Fruit fly (Drosophila melanogaster): ENCODE results near the gene PpD3.

Gene PpD3

dm6 chr3R:9701148-9701703 lies 46.4 kb upstream of the PpD3 start (continued):
- TF ChIP-seq wek (GFP tag; optimal IDR thresholded peaks at IDR 0.05) (peak; percentile 55), bcd (GFP tag; optimal IDR thresholded peaks at IDR 0.05) (peak; percentile 9), CG14014 (GFP tag; IDR thresholded peaks at IDR 0.05) (no peak), twi (tag; optimal IDR thresholded peaks at IDR 0.05) (no peak), Poxn (GFP tag; IDR thresholded peaks at IDR 0.05) (no peak), MESR4 (GFP tag; optimal IDR thresholded peaks at IDR 0.05) (no peak), slou (GFP tag; optimal IDR thresholded peaks at IDR 0.05) (no peak), pita (GFP tag; optimal IDR thresholded peaks at IDR 0.05) (no peak), Gug (GFP tag; IDR thresholded peaks at IDR 0.05) (no peak), da (GFP tag; optimal IDR thresholded peaks at IDR 0.05) (no peak), vvl (GFP tag; IDR thresholded peaks at IDR 0.05) (no peak), CG2678 (tag; optimal IDR thresholded peaks at IDR 0.05) (peak; percentile 46), CG10267 (tag; optimal IDR thresholded peaks at IDR 0.05) (no peak), CG11398 (GFP tag; optimal IDR thresholded peaks at IDR 0.05) (no peak), hbn (GFP tag; IDR thresholded peaks at IDR 0.05; ENCODE audit: partially characterized antibody) (no peak), esg (GFP tag; conservative IDR thresholded peaks at IDR 0.05) (no peak), CG8359 (GFP tag; optimal IDR thresholded peaks at IDR 0.05; ENCODE audit: borderline replicate concordance) (no peak), CHES-1-like (GFP tag; optimal IDR thresholded peaks at IDR 0.05) (peak; percentile 42), cato (GFP tag; optimal IDR thresholded peaks at IDR 0.05; ENCODE audit: borderline replicate concordance) (no peak), Nf-YC (tag; optimal IDR thresholded peaks at IDR 0.05) (no peak), CG1529 (GFP tag; optimal IDR thresholded peaks at IDR 0.05) (no peak), knrl (GFP tag; IDR thresholded peaks at IDR 0.05; ENCODE audit: partially characterized antibody) (no peak), salm (tag; optimal IDR thresholded peaks at IDR 0.05) (no peak), CG13894 (tag; optimal IDR thresholded peaks at IDR 0.05) (peak; percentile 45), Hand (GFP tag; optimal IDR thresholded peaks at IDR 0.05) (no peak), ham (GFP tag; IDR thresholded peaks at IDR 0.05) (no peak), CG6683 (GFP tag; optimal IDR thresholded peaks at IDR 0.05) (peak; percentile 5), lola (GFP tag; optimal IDR thresholded peaks at IDR 0.05) (no peak), CG14050 (GFP tag; IDR thresholded peaks at IDR 0.05) (no peak), crol (GFP tag; IDR thresholded peaks at IDR 0.05) (no peak), CG31388 (GFP tag; optimal IDR thresholded peaks at IDR 0.05) (no peak), CG11085 (GFP tag; IDR thresholded peaks at IDR 0.05) (no peak), tll (GFP tag; optimal IDR thresholded peaks at IDR 0.05) (no peak), corto (GFP tag; optimal IDR thresholded peaks at IDR 0.05) (no peak), B-H1 (GFP tag; IDR thresholded peaks at IDR 0.05) (no peak), ac (GFP tag; optimal IDR thresholded peaks at IDR 0.05) (no peak), BtbVII (GFP tag; optimal IDR thresholded peaks at IDR 0.05) (peak; percentile 31), CG7786 (GFP tag; optimal IDR thresholded peaks at IDR 0.05) (peak; percentile 16), Nf-YA (GFP tag; IDR thresholded peaks at IDR 0.05) (no peak), Oaz (GFP tag; IDR thresholded peaks at IDR 0.05) (no peak), Dp (GFP tag; optimal IDR thresholded peaks at IDR 0.05) (no peak), CG18764 (GFP tag; optimal IDR thresholded peaks at IDR 0.05) (no peak), CG10543 (GFP tag; optimal IDR thresholded peaks at IDR 0.05) (peak; percentile 61), ro (GFP tag; IDR thresholded peaks at IDR 0.05) (no peak), D19B (GFP tag; optimal IDR thresholded peaks at IDR 0.05) (no peak), seq (GFP tag; IDR thresholded peaks at IDR 0.05) (no peak), emc (GFP tag; optimal IDR thresholded peaks at IDR 0.05) (no peak), CG42726 (GFP tag; IDR thresholded peaks at IDR 0.05; ENCODE audit: partially characterized antibody) (no peak), Fer2 (tag; optimal IDR thresholded peaks at IDR 0.05) (no peak), CG7556 (GFP tag; optimal IDR thresholded peaks at IDR 0.05) (no peak)

Measured in whole organism, embryonic.